In genomic region chrV:457839-458238, ce11 we compare ENCODE assay signal across 3 worm cellular contexts.
A peak's percentile ranks its signal among the peaks of the same experiment; 100 is the strongest.
TF ChIP-seq lines count a peak whose summit lies in the region.

No protein-coding gene starts in this region.

TF ChIP-seq in whole organism, L3 larva, 47 proteins besides CTCF, POLR2A, EP300 and RAD21:
- no peak for TF ChIP-seq egl-27 (tag; optimal IDR thresholded peaks at IDR 0.05; lab: Kevin White, UChicago)
- TF ChIP-seq elt-2 (tag; optimal IDR thresholded peaks at IDR 0.05; lab: Kevin White, UChicago) = peak; percentile 15
- peak; percentile 45 for TF ChIP-seq pha-4 (tag; optimal IDR thresholded peaks at IDR 0.05; lab: Kevin White, UChicago)

TF ChIP-seq in whole organism, L4 larva, 104 proteins besides CTCF, POLR2A, EP300 and RAD21:
- no peak for TF ChIP-seq nhr-6 (tag; optimal IDR thresholded peaks at IDR 0.05; lab: Kevin White, UChicago)
- no peak for TF ChIP-seq Y48G9A.11 (GFP tag; IDR thresholded peaks at IDR 0.05; lab: Robert Waterston, UW)
- no peak for TF ChIP-seq spr-3 (GFP tag; optimal IDR thresholded peaks at IDR 0.05; lab: Kevin White, UChicago)
- TF ChIP-seq ceh-20 (GFP tag; IDR thresholded peaks at IDR 0.05; lab: Robert Waterston, UW) = no peak
- no peak for TF ChIP-seq dmd-8 (GFP tag; IDR thresholded peaks at IDR 0.05; lab: Robert Waterston, UW)
- TF ChIP-seq hlh-30 (tag; optimal IDR thresholded peaks at IDR 0.05; lab: Kevin White, UChicago; ENCODE audit: insufficient read depth) = no peak
- peak; percentile 36 for TF ChIP-seq nhr-28 (tag; optimal IDR thresholded peaks at IDR 0.05; lab: Kevin White, UChicago)
- TF ChIP-seq nhr-48 (tag; optimal IDR thresholded peaks at IDR 0.05; lab: Kevin White, UChicago) = no peak
- TF ChIP-seq daf-16 (GFP tag; optimal IDR thresholded peaks at IDR 0.05; lab: Kevin White, UChicago) = no peak
- TF ChIP-seq daf-16 (tag; optimal IDR thresholded peaks at IDR 0.05; lab: Kevin White, UChicago) = peak; percentile 62
- no peak for TF ChIP-seq unc-130 (GFP tag; optimal IDR thresholded peaks at IDR 0.05; lab: Kevin White, UChicago)
- no peak for TF ChIP-seq lin-13 (GFP tag; optimal IDR thresholded peaks at IDR 0.05; lab: Kevin White, UChicago)
- TF ChIP-seq mes-2 (tag; optimal IDR thresholded peaks at IDR 0.05; lab: Kevin White, UChicago; ENCODE audit: poor library complexity, severe bottlenecking) = no peak
- no peak for TF ChIP-seq sdz-12 (GFP tag; optimal IDR thresholded peaks at IDR 0.05; lab: Kevin White, UChicago)
- TF ChIP-seq aha-1 (tag; lab: Kevin White, UChicago) = no peak
- no peak for TF ChIP-seq mdl-1 (tag; optimal IDR thresholded peaks at IDR 0.05; lab: Kevin White, UChicago)
- TF ChIP-seq lin-1 (GFP tag; IDR thresholded peaks at IDR 0.05; lab: Robert Waterston, UW) = no peak
- TF ChIP-seq nhr-11 (tag; optimal IDR thresholded peaks at IDR 0.05; lab: Kevin White, UChicago) = no peak
- no peak for TF ChIP-seq F26F4.8 (GFP tag; conservative IDR thresholded peaks at IDR 0.05; lab: Robert Waterston, UW)
- no peak for TF ChIP-seq lin-39 (tag; optimal IDR thresholded peaks at IDR 0.05; lab: Kevin White, UChicago)
- peak; percentile 23 for TF ChIP-seq dve-1 (tag; optimal IDR thresholded peaks at IDR 0.05; lab: Kevin White, UChicago; ENCODE audit: insufficient read depth)
- TF ChIP-seq duxl-1 (tag; optimal IDR thresholded peaks at IDR 0.05; lab: Kevin White, UChicago; ENCODE audit: poor library complexity) = no peak
- no peak for TF ChIP-seq ztf-7 (tag; optimal IDR thresholded peaks at IDR 0.05; lab: Kevin White, UChicago)
- TF ChIP-seq tra-1 (GFP tag; IDR thresholded peaks at IDR 0.05; lab: Robert Waterston, UW) = no peak
- TF ChIP-seq nhr-25 (tag; optimal IDR thresholded peaks at IDR 0.05; lab: Kevin White, UChicago; ENCODE audit: borderline replicate concordance, insufficient read depth) = no peak
- no peak for TF ChIP-seq lim-7 (GFP tag; IDR thresholded peaks at IDR 0.05; lab: Robert Waterston, UW)
- TF ChIP-seq pqm-1 (tag; optimal IDR thresholded peaks at IDR 0.05; lab: Kevin White, UChicago) = peak; percentile 18

TF ChIP-seq in whole organism, young adult, 124 proteins besides CTCF, POLR2A, EP300 and RAD21:
- no peak for TF ChIP-seq fkh-3 (tag; optimal IDR thresholded peaks at IDR 0.05; lab: Kevin White, UChicago)
- TF ChIP-seq snpc-1.3 (tag; optimal IDR thresholded peaks at IDR 0.05; lab: Kevin White, UChicago; ENCODE audit: insufficient read depth) = no peak
- TF ChIP-seq cebp-1 (GFP tag; IDR thresholded peaks at IDR 0.05; lab: Robert Waterston, UW) = no peak
- TF ChIP-seq cebp-1 (tag; optimal IDR thresholded peaks at IDR 0.05; lab: Kevin White, UChicago) = peak; percentile 72
- TF ChIP-seq pha-4 (tag; optimal IDR thresholded peaks at IDR 0.05; lab: Kevin White, UChicago) = peak; percentile 5
